Fruit fly (Drosophila melanogaster) whole organism, embryonic: Measurements from ENCODE around the gene CG10845.
A peak's percentile ranks its signal among the peaks of the same experiment; 100 is the strongest.

Experiments
- Aef1 ChIP-seq: fragments of 200-800 bp; sonication (Bioruptor generic); IDR thresholded peaks from 3 replicates; pipeline ENCODE4 v1.3.6; 2022; ENCODE audit warnings: missing biosample characterization, missing genetic modification characterization
- Atf-2 ChIP-seq: fragments of 200-800 bp; sonication (Bioruptor generic); optimal IDR thresholded peaks from 2 replicates; lab custom pipeline; 2016; ENCODE audit warnings: missing biosample characterization, missing genetic modification characterization
- Atf6 ChIP-seq: fragments of 200-800 bp; sonication (Bioruptor generic); IDR thresholded peaks from 2 replicates; pipeline ENCODE4 v1.3.6; 2022; ENCODE audit warnings: missing biosample characterization, missing genetic modification characterization
- CG10321 ChIP-seq: fragments of 200-800 bp; sonication (Bioruptor generic); IDR thresholded peaks from 2 replicates; pipeline ENCODE4 v1.3.6; 2022; ENCODE audit warnings: missing biosample characterization, missing genetic modification characterization
- CG10979 ChIP-seq: fragments of 200-800 bp; sonication (Bioruptor generic); optimal IDR thresholded peaks from 2 replicates; lab custom pipeline; 2018; ENCODE audit warnings: missing biosample characterization, mild to moderate bottlenecking, missing genetic modification characterization, moderate library complexity
- CG11456 ChIP-seq: fragments of 200-800 bp; sonication (Bioruptor generic); IDR thresholded peaks from 3 replicates; pipeline ENCODE4 v1.3.6; 2022; ENCODE audit warnings: missing biosample characterization, missing genetic modification characterization
- CG11695 ChIP-seq: fragments of 200-800 bp; sonication (Bioruptor generic); IDR thresholded peaks from 3 replicates; pipeline ENCODE4 v1.3.6; 2022; ENCODE audit warnings: missing biosample characterization, missing genetic modification characterization
- CG1233 ChIP-seq: fragments of 200-800 bp; sonication (Bioruptor generic); optimal IDR thresholded peaks from 4 replicates; lab custom pipeline; 2018; ENCODE audit warnings: missing biosample characterization, mild to moderate bottlenecking, missing genetic modification characterization
- CG13775 ChIP-seq: fragments of 200-800 bp; sonication (Bioruptor generic); optimal IDR thresholded peaks from 3 replicates; lab custom pipeline; 2017; ENCODE audit warnings: missing biosample characterization, mild to moderate bottlenecking, missing genetic modification characterization
- CG13894 ChIP-seq: fragments of 200-800 bp; sonication (Bioruptor generic); optimal IDR thresholded peaks from 3 replicates; lab custom pipeline; 2018; ENCODE audit warnings: missing biosample characterization, mild to moderate bottlenecking, missing genetic modification characterization, moderate library complexity
- CG14050 ChIP-seq: fragments of 200-800 bp; sonication (Bioruptor generic); IDR thresholded peaks from 3 replicates; pipeline ENCODE4 v1.3.6; 2022; ENCODE audit warnings: missing biosample characterization, missing genetic modification characterization
- CG14441 ChIP-seq: fragments of 200-800 bp; sonication (Bioruptor generic); IDR thresholded peaks from 2 replicates; pipeline ENCODE4 v1.3.6; 2022; ENCODE audit warnings: missing biosample characterization, missing genetic modification characterization
- CG17359 ChIP-seq: fragments of 200-800 bp; sonication (Bioruptor generic); optimal IDR thresholded peaks from 3 replicates; lab custom pipeline; 2018; ENCODE audit warnings: missing biosample characterization, mild to moderate bottlenecking, missing genetic modification characterization, moderate library complexity
- CG2712 ChIP-seq: fragments of 200-800 bp; optimal IDR thresholded peaks from 3 replicates; lab custom pipeline; 2019; ENCODE audit warnings: missing biosample characterization, mild to moderate bottlenecking, missing genetic modification characterization, moderate library complexity
- CG32532 ChIP-seq: fragments of 200-800 bp; sonication (Bioruptor generic); IDR thresholded peaks from 2 replicates; pipeline ENCODE4 v1.3.6; 2022; ENCODE audit warnings: missing biosample characterization, missing genetic modification characterization
- CG3281 ChIP-seq: fragments of 200-800 bp; sonication (Bioruptor generic); optimal IDR thresholded peaks from 3 replicates; lab custom pipeline; 2017; ENCODE audit warnings: missing biosample characterization, mild to moderate bottlenecking, missing genetic modification characterization
- CG33557 ChIP-seq: fragments of 200-800 bp; sonication (Bioruptor generic); optimal IDR thresholded peaks from 2 replicates; lab custom pipeline; 2019; ENCODE audit warnings: missing biosample characterization, mild to moderate bottlenecking, missing genetic modification characterization, moderate library complexity
- CG3838 ChIP-seq: fragments of 200-800 bp; sonication (Bioruptor generic); optimal IDR thresholded peaks from 3 replicates; lab custom pipeline; 2016; ENCODE audit warnings: missing biosample characterization, missing genetic modification characterization
- CG3847 ChIP-seq: fragments of 200-800 bp; sonication (Bioruptor generic); IDR thresholded peaks from 2 replicates; pipeline ENCODE4 v1.3.6; 2022; ENCODE audit warnings: missing biosample characterization, missing genetic modification characterization
- CG5180 ChIP-seq: fragments of 200-800 bp; sonication (Bioruptor generic); optimal IDR thresholded peaks from 3 replicates; lab custom pipeline; 2017; ENCODE audit warnings: missing biosample characterization, missing genetic modification characterization, mild to moderate bottlenecking, moderate library complexity, missing genetic modification reagents
- CG8089 ChIP-seq: fragments of 200-800 bp; sonication (Bioruptor generic); optimal IDR thresholded peaks from 3 replicates; lab custom pipeline; 2016; ENCODE audit warnings: missing biosample characterization, missing genetic modification characterization
- Chrac-16 ChIP-seq: fragments of 200-800 bp; sonication (Bioruptor generic); optimal IDR thresholded peaks from 3 replicates; lab custom pipeline; 2016; ENCODE audit warnings: missing biosample characterization, missing genetic modification characterization
- CoRest ChIP-seq: fragments of 200-800 bp; sonication (Bioruptor generic); optimal IDR thresholded peaks from 3 replicates; lab custom pipeline; 2018; ENCODE audit warnings: missing biosample characterization, mild to moderate bottlenecking, missing genetic modification characterization, moderate library complexity
- Dad ChIP-seq: fragments of 200-800 bp; sonication (Bioruptor generic); optimal IDR thresholded peaks from 3 replicates; lab custom pipeline; 2016; ENCODE audit warnings: missing biosample characterization, missing genetic modification characterization
- Dbx ChIP-seq: fragments of 200-800 bp; sonication (Bioruptor generic); IDR thresholded peaks from 3 replicates; pipeline ENCODE4 v1.3.6; 2022; ENCODE audit warnings: missing biosample characterization, missing genetic modification characterization
- Fer2 ChIP-seq: fragments of 200-800 bp; sonication (Bioruptor generic); optimal IDR thresholded peaks from 2 replicates; lab custom pipeline; 2018; ENCODE audit warnings: missing biosample characterization, mild to moderate bottlenecking, missing genetic modification characterization, moderate library complexity
- H2.0 ChIP-seq: fragments of 200-800 bp; sonication (Bioruptor generic); IDR thresholded peaks from 2 replicates; pipeline ENCODE4 v1.3.6; 2022; ENCODE audit warnings: missing biosample characterization, missing genetic modification characterization
- HmgD ChIP-seq: fragments of 200-800 bp; sonication (Bioruptor generic); optimal IDR thresholded peaks from 3 replicates; lab custom pipeline; 2016; ENCODE audit warnings: missing biosample characterization, missing genetic modification characterization
- Hmr ChIP-seq: fragments of 200-800 bp; sonication (Bioruptor generic); optimal IDR thresholded peaks from 3 replicates; lab custom pipeline; 2017; ENCODE audit warnings: mild to moderate bottlenecking, missing biosample characterization, missing genetic modification reagents, missing genetic modification characterization
- MTF-1 ChIP-seq: fragments of 200-800 bp; sonication (Bioruptor generic); optimal IDR thresholded peaks from 2 replicates; lab custom pipeline; 2018; ENCODE audit warnings: missing biosample characterization, mild to moderate bottlenecking, missing genetic modification characterization, borderline replicate concordance
- NK7.1 ChIP-seq: fragments of 200-800 bp; sonication (Bioruptor generic); optimal IDR thresholded peaks from 3 replicates; lab custom pipeline; 2016; ENCODE audit warnings: missing biosample characterization, missing genetic modification characterization
- Poxn ChIP-seq: fragments of 200-800 bp; sonication (Bioruptor generic); IDR thresholded peaks from 2 replicates; pipeline ENCODE4 v1.3.6; 2022; ENCODE audit warnings: missing biosample characterization, missing genetic modification characterization
- ac ChIP-seq: fragments of 200-800 bp; sonication (Bioruptor generic); optimal IDR thresholded peaks from 3 replicates; lab custom pipeline; 2017; ENCODE audit warnings: missing biosample characterization, mild to moderate bottlenecking, missing genetic modification characterization
- bsh ChIP-seq, 2 experiments: fragments of 200-800 bp; sonication (Bioruptor generic); optimal IDR thresholded peaks; 2 replicates each; lab custom pipeline; 2017 to 2018; ENCODE audit warnings: mild to moderate bottlenecking in 2 of 2, missing biosample characterization in 2 of 2, missing genetic modification characterization in 2 of 2, moderate library complexity in 1 of 2
- cwo ChIP-seq: fragments of 200-800 bp; sonication (Bioruptor generic); optimal IDR thresholded peaks from 3 replicates; lab custom pipeline; 2017; ENCODE audit warnings: missing biosample characterization, missing genetic modification characterization, mild to moderate bottlenecking, moderate library complexity, missing genetic modification reagents
- dan ChIP-seq: fragments of 200-800 bp; sonication (Bioruptor generic); IDR thresholded peaks from 2 replicates; pipeline ENCODE4 v1.3.6; 2022; ENCODE audit warnings: missing biosample characterization, missing genetic modification characterization
- dmrt11E ChIP-seq: fragments of 200-800 bp; sonication (Bioruptor generic); optimal IDR thresholded peaks from 3 replicates; lab custom pipeline; 2018; ENCODE audit warnings: missing biosample characterization, mild to moderate bottlenecking, missing genetic modification characterization, moderate library complexity
- gsb ChIP-seq: fragments of 200-800 bp; sonication (Bioruptor generic); IDR thresholded peaks from 2 replicates; pipeline ENCODE4 v1.3.6; 2022; ENCODE audit warnings: missing biosample characterization, missing genetic modification characterization
- ind ChIP-seq: fragments of 200-800 bp; sonication (Bioruptor generic); optimal IDR thresholded peaks from 3 replicates; lab custom pipeline; 2016; ENCODE audit warnings: missing biosample characterization, missing genetic modification characterization
- kay ChIP-seq: fragments of 200-800 bp; sonication (Bioruptor generic); optimal IDR thresholded peaks from 2 replicates; lab custom pipeline; 2016; ENCODE audit warnings: missing biosample characterization, missing genetic modification characterization
- maf-S ChIP-seq: fragments of 200-800 bp; sonication (Bioruptor generic); optimal IDR thresholded peaks from 2 replicates; lab custom pipeline; 2016; ENCODE audit warnings: missing biosample characterization, missing genetic modification characterization
- mld ChIP-seq: fragments of 200-800 bp; sonication (Bioruptor generic); IDR thresholded peaks from 3 replicates; pipeline ENCODE4 v1.3.6; 2022; ENCODE audit warnings: missing biosample characterization, missing genetic modification characterization; ENCODE audit not compliant: partially characterized antibody
- oc ChIP-seq: fragments of 200-800 bp; sonication (Bioruptor generic); optimal IDR thresholded peaks from 2 replicates; lab custom pipeline; 2018; ENCODE audit warnings: missing biosample characterization, mild to moderate bottlenecking, missing genetic modification characterization, moderate library complexity
- sim ChIP-seq: fragments of 200-800 bp; sonication (Bioruptor generic); IDR thresholded peaks from 2 replicates; pipeline ENCODE4 v1.3.6; 2022; ENCODE audit warnings: missing biosample characterization, missing genetic modification characterization
- slbo ChIP-seq: fragments of 200-800 bp; sonication (Bioruptor generic); IDR thresholded peaks from 2 replicates; pipeline ENCODE4 v1.3.6; 2022; ENCODE audit warnings: missing biosample characterization, missing genetic modification characterization
- tgo ChIP-seq: fragments of 200-800 bp; sonication (Bioruptor generic); IDR thresholded peaks from 3 replicates; pipeline ENCODE4 v1.3.6; 2022; ENCODE audit warnings: missing biosample characterization, missing genetic modification characterization
- toy ChIP-seq: fragments of 200-800 bp; sonication (Bioruptor generic); IDR thresholded peaks from 2 replicates; pipeline ENCODE4 v1.3.6; 2022; ENCODE audit warnings: missing biosample characterization, missing genetic modification characterization
- tx ChIP-seq: fragments of 200-800 bp; sonication (Bioruptor generic); optimal IDR thresholded peaks from 2 replicates; lab custom pipeline; 2016; ENCODE audit warnings: missing biosample characterization, missing genetic modification characterization
- usp ChIP-seq: fragments of >200 bp; optimal IDR thresholded peaks from 2 replicates; lab custom pipeline; 2017; ENCODE audit warnings: missing biosample characterization, missing genetic modification characterization
- yki ChIP-seq: fragments of >200 bp; optimal IDR thresholded peaks from 3 replicates; lab custom pipeline; 2018
- zfh2 ChIP-seq: fragments of 200-800 bp; sonication (Bioruptor generic); optimal IDR thresholded peaks from 2 replicates; lab custom pipeline; 2016; ENCODE audit warnings: missing biosample characterization, missing genetic modification characterization

CG10845 gene

dm6 chr3R:24864719-24865400 lies 36.1 kb upstream of the CG10845 start, which contains the start of the genes Srg1 and Elal (continued):
- TF ChIP-seq oc (tag; lab: Kevin White, UChicago) (no peak), CG3838 (GFP tag; lab: Kevin White, UChicago) (no peak), CG3281 (GFP tag; lab: Kevin White, UChicago) (peak; percentile 19), CoRest (tag; lab: Kevin White, UChicago) (peak; percentile 41), cwo (peak; percentile 24), sim (GFP tag; lab: Robert Waterston, UW) (no peak), tgo (GFP tag; lab: Robert Waterston, UW) (no peak), mld (GFP tag; lab: Robert Waterston, UW) (no peak), Hmr (peak; percentile 14), maf-S (GFP tag; lab: Kevin White, UChicago) (no peak), ind (GFP tag; lab: Kevin White, UChicago) (peak; percentile 12), CG10321 (GFP tag; lab: Robert Waterston, UW) (no peak), CG1233 (no peak), CG14441 (GFP tag; lab: Robert Waterston, UW) (0 out of 2 replicates have a peak, but pooled peaks have one; percentile 5), Atf-2 (GFP tag; lab: Kevin White, UChicago) (no peak), gsb (GFP tag; lab: Robert Waterston, UW) (no peak), tx (GFP tag; lab: Kevin White, UChicago) (no peak), NK7.1 (GFP tag; lab: Kevin White, UChicago) (no peak), yki (lab: Kevin White, UChicago) (no peak), dan (GFP tag; lab: Robert Waterston, UW) (no peak), CG3847 (peak; percentile 31; the same call in 1 of the 2 replicates), CG5180 (GFP tag; lab: Kevin White, UChicago) (no peak), Aef1 (GFP tag; lab: Robert Waterston, UW) (no peak), CG33557 (GFP tag; lab: Kevin White, UChicago) (no peak), HmgD (GFP tag; lab: Kevin White, UChicago) (no peak), CG8089 (GFP tag; lab: Kevin White, UChicago) (no peak), Fer2 (tag; lab: Kevin White, UChicago) (peak; percentile 6), dmrt11E (tag; lab: Kevin White, UChicago) (peak; percentile 7), MTF-1 (GFP tag; lab: Kevin White, UChicago) (no peak), CG13894 (tag; lab: Kevin White, UChicago) (no peak), usp (GFP tag; lab: Kevin White, UChicago) (no peak), H2.0 (GFP tag; lab: Robert Waterston, UW) (no peak), CG13775 (GFP tag; lab: Kevin White, UChicago) (peak; percentile 7), slbo (GFP tag; lab: Robert Waterston, UW) (peak; percentile 68; the same call in 1 of the 2 replicates), zfh2 (GFP tag; lab: Kevin White, UChicago) (no peak), CG11456 (GFP tag; lab: Robert Waterston, UW) (no peak), kay (GFP tag; lab: Kevin White, UChicago) (no peak), ac (GFP tag; lab: Kevin White, UChicago) (no peak), Chrac-16 (GFP tag; lab: Kevin White, UChicago) (peak; percentile 4), Atf6 (GFP tag; lab: Robert Waterston, UW) (peak; percentile 11; the same call in 1 of the 2 replicates), CG32532 (GFP tag; lab: Robert Waterston, UW) (peak; percentile 53; the same call in 1 of the 2 replicates), toy (GFP tag; lab: Robert Waterston, UW) (0 out of 2 replicates have a peak, but pooled peaks have one; percentile 12), CG2712 (tag; lab: Kevin White, UChicago) (peak; percentile 40), CG14050 (GFP tag; lab: Robert Waterston, UW) (no peak), bsh (GFP tag; optimal IDR thresholded peaks at IDR 0.05; lab: Kevin White, UChicago) (peak in 1 of 2 experiments; percentile 22), Dbx (GFP tag; lab: Robert Waterston, UW) (0 out of 3 replicates have a peak, but pooled peaks have one; percentile 19), CG10979 (tag; lab: Kevin White, UChicago) (peak; percentile 5), Dad (GFP tag; lab: Kevin White, UChicago) (no peak), CG17359 (tag; lab: Kevin White, UChicago) (no peak), Poxn (no peak), CG11695 (GFP tag; lab: Robert Waterston, UW) (peak; percentile 33; the same call in 1 of the 3 replicates)
